Fruit fly (Drosophila melanogaster): Measurements from ENCODE around the gene CG11498.
A peak's percentile ranks its signal among the peaks of the same experiment; 100 is the strongest.

The CG11498 gene

DNA sequence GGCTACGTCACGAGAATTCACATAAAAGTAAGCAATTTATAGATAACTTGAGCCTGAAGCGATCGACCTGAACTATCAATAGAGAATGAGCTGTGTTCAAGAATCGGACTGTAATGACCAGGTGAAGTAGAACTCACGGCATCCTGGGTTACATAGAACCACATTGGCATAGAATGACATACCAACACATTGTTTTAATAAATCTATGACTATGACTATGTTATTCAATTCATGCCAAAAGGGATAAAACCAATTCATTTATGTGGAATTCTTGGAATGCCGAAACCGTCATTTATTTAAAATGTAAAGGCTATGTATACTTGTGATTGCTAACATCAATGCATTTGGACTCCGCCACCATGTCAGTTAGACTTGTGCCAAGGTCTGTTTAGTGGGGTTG is 31.3 kb downstream of the CG11498 start, which contains the start of gene Ppi1:
TSS of gene Ppi1 (minus strand) at position 101 of the 400 bp plus-strand sequence.
- no peak for TF ChIP-seq sage (GFP tag; optimal IDR thresholded peaks at IDR 0.05)
- no peak for TF ChIP-seq foxo (GFP tag; optimal IDR thresholded peaks at IDR 0.05)
- no peak for TF ChIP-seq ey (GFP tag; optimal IDR thresholded peaks at IDR 0.05)
- TF ChIP-seq Sp1 (GFP tag; optimal IDR thresholded peaks at IDR 0.05), result no peak
- no peak for TF ChIP-seq jim (GFP tag; optimal IDR thresholded peaks at IDR 0.05)
- TF ChIP-seq sv (GFP tag; optimal IDR thresholded peaks at IDR 0.05), result no peak

- TF ChIP-seq Myc (optimal IDR thresholded peaks at IDR 0.05) (no peak), sage (GFP tag; optimal IDR thresholded peaks at IDR 0.05) (no peak), foxo (GFP tag; optimal IDR thresholded peaks at IDR 0.05) (no peak), usp (GFP tag; optimal IDR thresholded peaks at IDR 0.05) (no peak), tai (GFP tag; optimal IDR thresholded peaks at IDR 0.05) (no peak), HLH106 (tag; optimal IDR thresholded peaks at IDR 0.05) (no peak), psq (GFP tag; optimal IDR thresholded peaks at IDR 0.05) (no peak), Abd-B (GFP tag; optimal IDR thresholded peaks at IDR 0.05) (no peak), CrebA (GFP tag; optimal IDR thresholded peaks at IDR 0.05; ENCODE audit: borderline replicate concordance) (no peak), woc (GFP tag; optimal IDR thresholded peaks at IDR 0.05) (no peak), h (GFP tag; optimal IDR thresholded peaks at IDR 0.05) (no peak), GATAd (GFP tag; optimal IDR thresholded peaks at IDR 0.05) (no peak), br (GFP tag; optimal IDR thresholded peaks at IDR 0.05) (no peak), brk (GFP tag; optimal IDR thresholded peaks at IDR 0.05) (no peak), rgr (GFP tag; optimal IDR thresholded peaks at IDR 0.05) (no peak), Hr78 (GFP tag; optimal IDR thresholded peaks at IDR 0.05) (no peak), Rel (GFP tag; optimal IDR thresholded peaks at IDR 0.05) (no peak), Rel (tag; optimal IDR thresholded peaks at IDR 0.05) (no peak), N (GFP tag; optimal IDR thresholded peaks at IDR 0.05) (no peak), jim (GFP tag; optimal IDR thresholded peaks at IDR 0.05) (no peak), CG32264 (GFP tag; optimal IDR thresholded peaks at IDR 0.05) (no peak)
Observed at dm6 chr3R:30124635-30125034, 35.6 kb downstream of the CG11498 start, which contains the start of gene CG45073. Gene CG45073 (minus strand): TSS chr3R:30124735.

DNA sequence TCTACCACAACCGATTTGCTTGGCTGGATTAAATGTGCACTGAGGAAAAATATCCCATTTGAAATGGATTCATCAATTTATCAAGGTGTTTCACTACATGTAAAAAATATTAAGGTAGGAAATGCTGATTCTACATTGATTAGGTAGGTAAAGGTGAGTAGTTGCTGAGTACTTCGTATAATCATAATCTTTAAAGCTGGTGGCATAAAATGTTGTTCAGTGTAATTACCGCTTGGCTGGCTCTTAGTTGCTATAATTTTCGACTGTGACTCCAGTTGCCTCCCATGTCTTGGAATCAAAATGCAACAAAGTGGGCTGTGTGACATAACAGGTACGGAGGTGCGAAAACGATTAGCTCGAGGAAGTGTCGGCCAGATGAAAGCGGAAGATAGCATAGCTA is 37.1 kb downstream of the CG11498 start, which contains the start of gene CG45072:
TSS of gene CG45072 (minus strand) at position 101 of the 400 bp plus-strand sequence.
- TF ChIP-seq CG9705 (GFP tag; optimal IDR thresholded peaks at IDR 0.05), result no peak
- TF ChIP-seq Mio (GFP tag; optimal IDR thresholded peaks at IDR 0.05), result no peak
- no peak for TF ChIP-seq br (GFP tag; optimal IDR thresholded peaks at IDR 0.05)
- no peak for TF ChIP-seq jim (GFP tag; optimal IDR thresholded peaks at IDR 0.05)
- no peak for TF ChIP-seq Hr78 (GFP tag; optimal IDR thresholded peaks at IDR 0.05)
- no peak for TF ChIP-seq Abd-B (GFP tag; optimal IDR thresholded peaks at IDR 0.05)
- no peak for TF ChIP-seq Myc (optimal IDR thresholded peaks at IDR 0.05)
- no peak for TF ChIP-seq sv (GFP tag; optimal IDR thresholded peaks at IDR 0.05)
- TF ChIP-seq rgr (GFP tag; optimal IDR thresholded peaks at IDR 0.05), result no peak
- TF ChIP-seq Rel (GFP tag; optimal IDR thresholded peaks at IDR 0.05), result no peak
- TF ChIP-seq Rel (tag; optimal IDR thresholded peaks at IDR 0.05), result no peak
- TF ChIP-seq psq (GFP tag; optimal IDR thresholded peaks at IDR 0.05), result no peak
- no peak for TF ChIP-seq ey (GFP tag; optimal IDR thresholded peaks at IDR 0.05)
- no peak for TF ChIP-seq CrebA (GFP tag; optimal IDR thresholded peaks at IDR 0.05; ENCODE audit: borderline replicate concordance)
- no peak for TF ChIP-seq fru (GFP tag; optimal IDR thresholded peaks at IDR 0.05)
- no peak for TF ChIP-seq lola (GFP tag; optimal IDR thresholded peaks at IDR 0.05)
- TF ChIP-seq h (GFP tag; optimal IDR thresholded peaks at IDR 0.05), result no peak
- no peak for TF ChIP-seq N (GFP tag; optimal IDR thresholded peaks at IDR 0.05)
- no peak for TF ChIP-seq foxo (GFP tag; optimal IDR thresholded peaks at IDR 0.05)

DNA sequence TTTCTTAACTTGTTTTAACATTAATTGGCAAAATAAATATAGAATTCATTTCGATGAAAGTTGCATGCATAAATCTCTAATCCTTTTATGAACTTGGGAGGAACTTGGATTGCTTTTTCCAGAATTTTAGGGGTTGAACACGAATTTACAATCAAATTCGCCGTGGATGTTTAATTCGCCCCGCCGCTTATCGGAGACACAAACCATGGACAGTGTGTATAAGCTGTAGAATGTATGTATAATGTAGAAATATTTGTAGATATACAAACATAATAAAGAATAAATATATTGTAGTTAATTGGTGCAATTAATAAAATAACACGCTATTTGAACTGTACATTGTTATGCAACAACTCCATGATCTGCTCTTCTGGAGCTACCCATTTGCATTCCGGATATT is 38.5 kb downstream of the CG11498 start:
- TF ChIP-seq sage (GFP tag; optimal IDR thresholded peaks at IDR 0.05) (no peak), Abd-B (GFP tag; optimal IDR thresholded peaks at IDR 0.05) (no peak), Rel (GFP tag; optimal IDR thresholded peaks at IDR 0.05) (no peak), Rel (tag; optimal IDR thresholded peaks at IDR 0.05) (peak; percentile 78)

dm6 chr3R:30114286-30114803 is 45.9 kb downstream of the CG11498 start:
- no peak for TF ChIP-seq foxo (GFP tag; optimal IDR thresholded peaks at IDR 0.05)
- TF ChIP-seq woc (GFP tag; optimal IDR thresholded peaks at IDR 0.05), result no peak
- no peak for TF ChIP-seq dl (GFP tag; optimal IDR thresholded peaks at IDR 0.05; ENCODE audit: insufficient read depth in 1 of 2, partially characterized antibody in 2 of 2)
- no peak for TF ChIP-seq Rel (GFP tag; optimal IDR thresholded peaks at IDR 0.05)
- TF ChIP-seq Rel (tag; optimal IDR thresholded peaks at IDR 0.05), result no peak
- no peak for TF ChIP-seq Sp1 (GFP tag; optimal IDR thresholded peaks at IDR 0.05)
- no peak for TF ChIP-seq Abd-B (GFP tag; optimal IDR thresholded peaks at IDR 0.05)
- no peak for TF ChIP-seq usp (GFP tag; optimal IDR thresholded peaks at IDR 0.05)
- no peak for TF ChIP-seq lola (GFP tag; optimal IDR thresholded peaks at IDR 0.05)
